Fruit fly (Drosophila melanogaster) whole organism, embryonic: ENCODE results near the gene Rrp5.

ENCODE experiments used
- Adf1 ChIP-seq: fragments of 200-800 bp; sonication (Bioruptor generic); IDR thresholded peaks from 2 replicates; pipeline ENCODE4 v1.3.6; 2022; ENCODE audit warnings: missing biosample characterization, missing genetic modification characterization
- CG10209 ChIP-seq: fragments of 200-800 bp; sonication (Bioruptor generic); optimal IDR thresholded peaks from 3 replicates; lab custom pipeline; 2017; ENCODE audit warnings: missing biosample characterization, mild to moderate bottlenecking, missing genetic modification characterization, missing genetic modification reagents
- CG1024 ChIP-seq: fragments of 200-800 bp; sonication (Bioruptor generic); IDR thresholded peaks from 2 replicates; pipeline ENCODE4 v1.3.6; 2022; ENCODE audit warnings: missing biosample characterization, missing genetic modification characterization
- CG10366 ChIP-seq: fragments of 200-800 bp; sonication (Bioruptor generic); IDR thresholded peaks from 2 replicates; pipeline ENCODE4 v1.3.6; 2022; ENCODE audit warnings: missing biosample characterization, missing genetic modification characterization
- CG10543 ChIP-seq: fragments of 200-800 bp; sonication (Bioruptor generic); optimal IDR thresholded peaks from 3 replicates; lab custom pipeline; 2017; ENCODE audit warnings: missing biosample characterization, mild to moderate bottlenecking, missing genetic modification characterization, moderate library complexity
- CG10979 ChIP-seq: fragments of 200-800 bp; sonication (Bioruptor generic); optimal IDR thresholded peaks from 2 replicates; lab custom pipeline; 2018; ENCODE audit warnings: missing biosample characterization, mild to moderate bottlenecking, missing genetic modification characterization, moderate library complexity
- CG17568 ChIP-seq: fragments of 200-800 bp; sonication (Bioruptor generic); optimal IDR thresholded peaks from 2 replicates; lab custom pipeline; 2018; ENCODE audit warnings: missing biosample characterization, mild to moderate bottlenecking, missing genetic modification characterization, moderate library complexity
- CG17802 ChIP-seq: fragments of 200-800 bp; sonication (Bioruptor generic); optimal IDR thresholded peaks from 2 replicates; lab custom pipeline; 2018; ENCODE audit warnings: missing biosample characterization, mild to moderate bottlenecking, missing genetic modification characterization, moderate library complexity
- CG1832 ChIP-seq: fragments of 200-800 bp; sonication (Bioruptor generic); optimal IDR thresholded peaks from 2 replicates; lab custom pipeline; 2017; ENCODE audit warnings: missing biosample characterization, mild to moderate bottlenecking, missing genetic modification characterization, inconsistent platforms
- CG18476 ChIP-seq: fragments of 200-800 bp; sonication (Bioruptor generic); optimal IDR thresholded peaks from 2 replicates; lab custom pipeline; 2016; ENCODE audit warnings: missing biosample characterization, mild to moderate bottlenecking, missing genetic modification characterization
- CG30020 ChIP-seq: fragments of 200-800 bp; optimal IDR thresholded peaks from 2 replicates; lab custom pipeline; 2019; ENCODE audit warnings: missing biosample characterization, mild to moderate bottlenecking, missing genetic modification characterization, moderate library complexity
- CG31388 ChIP-seq: fragments of 200-800 bp; sonication (Bioruptor generic); optimal IDR thresholded peaks from 2 replicates; lab custom pipeline; 2016; ENCODE audit warnings: missing biosample characterization, missing genetic modification characterization
- CG6654 ChIP-seq: fragments of 200-800 bp; sonication (Bioruptor generic); optimal IDR thresholded peaks from 2 replicates; lab custom pipeline; 2017; ENCODE audit warnings: missing biosample characterization, mild to moderate bottlenecking, missing genetic modification characterization
- CG7786 ChIP-seq: fragments of 200-800 bp; sonication (Bioruptor generic); optimal IDR thresholded peaks from 2 replicates; lab custom pipeline; 2016; ENCODE audit warnings: missing biosample characterization, missing genetic modification characterization
- CG8290 ChIP-seq, 3 experiments: fragments of 200-800 bp; sonication (Bioruptor generic); optimal IDR thresholded peaks; 2 replicates each; lab custom pipeline; 2016 to 2019; ENCODE audit warnings: missing biosample characterization in 3 of 3, missing genetic modification characterization in 3 of 3, mild to moderate bottlenecking in 2 of 3, moderate library complexity in 1 of 3
- CG9817 ChIP-seq: fragments of 200-800 bp; sonication (Bioruptor generic); optimal IDR thresholded peaks from 2 replicates; lab custom pipeline; 2018; ENCODE audit warnings: missing biosample characterization, mild to moderate bottlenecking, missing genetic modification characterization, moderate library complexity
- CTCF ChIP-seq: fragments of 200-800 bp; sonication (Bioruptor generic); optimal IDR thresholded peaks from 2 replicates; lab custom pipeline; 2017; ENCODE audit warnings: missing biosample characterization, mild to moderate bottlenecking, missing genetic modification characterization, moderate library complexity
- Deaf1 ChIP-seq: fragments of 200-800 bp; optimal IDR thresholded peaks from 3 replicates; lab custom pipeline; 2019; ENCODE audit warnings: missing biosample characterization, mild to moderate bottlenecking, missing genetic modification characterization, moderate library complexity
- Ets65A ChIP-seq: fragments of 200-800 bp; sonication (Bioruptor generic); peaks from one replicate; lab custom pipeline; 2016; ENCODE audit warnings: missing biosample characterization, missing genetic modification characterization
- Hand ChIP-seq: fragments of 200-800 bp; sonication (Bioruptor generic); optimal IDR thresholded peaks from 2 replicates; lab custom pipeline; 2017; ENCODE audit warnings: mild to moderate bottlenecking, missing biosample characterization, missing genetic modification reagents, missing genetic modification characterization
- Hmr ChIP-seq: fragments of 200-800 bp; sonication (Bioruptor generic); optimal IDR thresholded peaks from 3 replicates; lab custom pipeline; 2017; ENCODE audit warnings: mild to moderate bottlenecking, missing biosample characterization, missing genetic modification reagents, missing genetic modification characterization
- Mes4 ChIP-seq: fragments of 200-800 bp; sonication (Bioruptor generic); optimal IDR thresholded peaks from 2 replicates; lab custom pipeline; 2016; ENCODE audit warnings: missing biosample characterization, missing genetic modification characterization
- Nf-YA ChIP-seq: fragments of 200-800 bp; sonication (Bioruptor generic); IDR thresholded peaks from 2 replicates; pipeline ENCODE4 v1.3.6; 2022; ENCODE audit warnings: missing biosample characterization, missing genetic modification characterization
- Poxn ChIP-seq: fragments of 200-800 bp; sonication (Bioruptor generic); IDR thresholded peaks from 2 replicates; pipeline ENCODE4 v1.3.6; 2022; ENCODE audit warnings: missing biosample characterization, missing genetic modification characterization
- Sox100B ChIP-seq: fragments of 200-800 bp; sonication (Bioruptor generic); optimal IDR thresholded peaks from 3 replicates; lab custom pipeline; 2018; ENCODE audit warnings: missing biosample characterization, mild to moderate bottlenecking, missing genetic modification characterization
- ato ChIP-seq: fragments of 200-800 bp; sonication (Bioruptor generic); IDR thresholded peaks from 2 replicates; pipeline ENCODE4 v1.3.6; 2022; ENCODE audit warnings: missing biosample characterization, missing genetic modification characterization; ENCODE audit not compliant: partially characterized antibody
- br ChIP-seq: fragments of >200 bp; optimal IDR thresholded peaks from 2 replicates; lab custom pipeline; 2017
- bsh ChIP-seq, 2 experiments: fragments of 200-800 bp; sonication (Bioruptor generic); optimal IDR thresholded peaks; 2 replicates each; lab custom pipeline; 2017 to 2018; ENCODE audit warnings: mild to moderate bottlenecking in 2 of 2, missing biosample characterization in 2 of 2, missing genetic modification characterization in 2 of 2, moderate library complexity in 1 of 2
- crp ChIP-seq, 2 experiments: fragments of 200-800 bp; sonication (Bioruptor generic); optimal IDR thresholded peaks; 2 replicates in 1 of 2; 3 replicates in 1 of 2; lab custom pipeline; 2017; ENCODE audit warnings: missing biosample characterization in 2 of 2, missing genetic modification characterization in 2 of 2, mild to moderate bottlenecking in 1 of 2, moderate library complexity in 1 of 2
- disco-r ChIP-seq: fragments of 200-800 bp; sonication (Bioruptor generic); optimal IDR thresholded peaks from 2 replicates; lab custom pipeline; 2016; ENCODE audit warnings: missing biosample characterization, missing genetic modification characterization
- en ChIP-seq: fragments of 200-800 bp; sonication (Bioruptor generic); optimal IDR thresholded peaks from 2 replicates; lab custom pipeline; 2016; ENCODE audit warnings: missing biosample characterization, missing genetic modification characterization
- fd102C ChIP-seq: fragments of 200-800 bp; sonication (Bioruptor generic); optimal IDR thresholded peaks from 2 replicates; lab custom pipeline; 2018; ENCODE audit warnings: missing biosample characterization, mild to moderate bottlenecking, missing genetic modification characterization, moderate library complexity
- fd3F ChIP-seq: fragments of 200-800 bp; sonication (Bioruptor generic); optimal IDR thresholded peaks from 2 replicates; lab custom pipeline; 2018; ENCODE audit warnings: missing biosample characterization, mild to moderate bottlenecking, missing genetic modification characterization, moderate library complexity
- jumu ChIP-seq: fragments of 200-800 bp; sonication (Bioruptor generic); optimal IDR thresholded peaks from 3 replicates; lab custom pipeline; 2016; ENCODE audit warnings: missing biosample characterization, missing genetic modification characterization
- kah ChIP-seq: fragments of 200-800 bp; sonication (Bioruptor generic); optimal IDR thresholded peaks from 2 replicates; lab custom pipeline; 2018; ENCODE audit warnings: missing biosample characterization, mild to moderate bottlenecking, missing genetic modification characterization
- ken ChIP-seq: fragments of 200-800 bp; sonication (Bioruptor generic); IDR thresholded peaks from 3 replicates; pipeline ENCODE4 v1.3.6; 2022; ENCODE audit warnings: missing biosample characterization, missing genetic modification characterization
- knrl ChIP-seq: fragments of 200-800 bp; sonication (Bioruptor generic); IDR thresholded peaks from 3 replicates; pipeline ENCODE4 v1.3.6; 2022; ENCODE audit warnings: missing biosample characterization, missing genetic modification characterization; ENCODE audit not compliant: partially characterized antibody
- lov ChIP-seq, 2 experiments: fragments of 200-800 bp in 1 of 2; fragments of >200 bp in 1 of 2; sonication (Bioruptor generic) in 1 of 2; IDR thresholded peaks in 1 of 2; optimal IDR thresholded peaks in 1 of 2; 2 replicates in 1 of 2; 3 replicates in 1 of 2; pipeline versions ENCODE4 v1.3.6 to Lab custom; 2017 to 2022; ENCODE audit warnings: missing biosample characterization in 1 of 2, missing genetic modification characterization in 1 of 2
- mam ChIP-seq: fragments of 200-800 bp; sonication (Bioruptor generic); optimal IDR thresholded peaks from 3 replicates; lab custom pipeline; 2016; ENCODE audit warnings: missing biosample characterization, missing genetic modification characterization
- odd ChIP-seq: fragments of 200-800 bp; sonication (Bioruptor generic); optimal IDR thresholded peaks from 2 replicates; lab custom pipeline; 2017; ENCODE audit warnings: missing biosample characterization, mild to moderate bottlenecking, missing genetic modification characterization
- phol ChIP-seq: fragments of 200-800 bp; sonication (Bioruptor generic); optimal IDR thresholded peaks from 3 replicates; lab custom pipeline; 2018; ENCODE audit warnings: missing biosample characterization, mild to moderate bottlenecking, missing genetic modification characterization, moderate library complexity
- pita ChIP-seq: fragments of 200-800 bp; sonication (Bioruptor generic); optimal IDR thresholded peaks from 2 replicates; lab custom pipeline; 2017; ENCODE audit warnings: missing biosample characterization, mild to moderate bottlenecking, missing genetic modification characterization
- pnt ChIP-seq: fragments of 200-800 bp; sonication (Bioruptor generic); optimal IDR thresholded peaks from 3 replicates; lab custom pipeline; 2016; ENCODE audit warnings: missing biosample characterization, missing genetic modification characterization
- seq ChIP-seq: fragments of 200-800 bp; sonication (Bioruptor generic); IDR thresholded peaks from 2 replicates; pipeline ENCODE4 v1.3.6; 2022; ENCODE audit warnings: missing biosample characterization, missing genetic modification characterization
- sob ChIP-seq: fragments of 200-800 bp; sonication (Bioruptor generic); IDR thresholded peaks from 2 replicates; pipeline ENCODE4 v1.3.6; 2022; ENCODE audit warnings: missing biosample characterization, missing genetic modification characterization
- sr ChIP-seq: fragments of 200-800 bp; sonication (Bioruptor generic); IDR thresholded peaks from 3 replicates; pipeline ENCODE4 v1.3.6; 2022; ENCODE audit warnings: missing biosample characterization, missing genetic modification characterization
- stc ChIP-seq: fragments of 200-800 bp; sonication (Bioruptor generic); IDR thresholded peaks from 2 replicates; pipeline ENCODE4 v1.3.6; 2022; ENCODE audit warnings: missing biosample characterization, missing genetic modification characterization
- tgo ChIP-seq: fragments of 200-800 bp; sonication (Bioruptor generic); IDR thresholded peaks from 3 replicates; pipeline ENCODE4 v1.3.6; 2022; ENCODE audit warnings: missing biosample characterization, missing genetic modification characterization
- tll ChIP-seq, 2 experiments: fragments of 200-800 bp in 1 of 2; fragments of >200 bp in 1 of 2; sonication (Bioruptor generic) in 1 of 2; optimal IDR thresholded peaks; 2 replicates each; lab custom pipeline; 2017 to 2019; ENCODE audit warnings: missing biosample characterization in 2 of 2, missing genetic modification characterization in 2 of 2, mild to moderate bottlenecking in 1 of 2, moderate library complexity in 1 of 2

Rrp5 gene

DNA sequence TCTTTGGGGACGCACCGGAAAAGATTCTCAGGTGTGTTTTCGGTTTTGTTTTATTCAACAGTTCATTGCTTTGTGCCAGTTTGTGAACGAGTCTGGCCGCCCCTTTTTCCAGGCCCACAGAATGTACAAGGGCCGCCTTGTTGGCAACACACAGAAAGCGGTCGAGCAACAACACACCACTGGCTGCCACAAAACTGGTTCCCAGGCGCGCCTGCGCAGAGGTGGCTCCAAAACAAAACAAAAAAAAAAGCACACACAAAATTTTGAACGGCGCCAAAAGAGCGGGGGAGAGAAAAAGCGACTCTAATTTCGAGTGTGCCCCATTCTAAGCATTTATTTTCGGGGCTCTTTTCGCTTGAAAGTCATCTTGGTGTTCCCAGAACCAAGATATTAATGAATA lies 34.0 kb downstream of the Rrp5 start (continued):
- TF ChIP-seq knrl (GFP tag; lab: Robert Waterston, UW) (no peak), CTCF (GFP tag; lab: Kevin White, UChicago) (no peak), ken (GFP tag; lab: Robert Waterston, UW) (no peak)

DNA sequence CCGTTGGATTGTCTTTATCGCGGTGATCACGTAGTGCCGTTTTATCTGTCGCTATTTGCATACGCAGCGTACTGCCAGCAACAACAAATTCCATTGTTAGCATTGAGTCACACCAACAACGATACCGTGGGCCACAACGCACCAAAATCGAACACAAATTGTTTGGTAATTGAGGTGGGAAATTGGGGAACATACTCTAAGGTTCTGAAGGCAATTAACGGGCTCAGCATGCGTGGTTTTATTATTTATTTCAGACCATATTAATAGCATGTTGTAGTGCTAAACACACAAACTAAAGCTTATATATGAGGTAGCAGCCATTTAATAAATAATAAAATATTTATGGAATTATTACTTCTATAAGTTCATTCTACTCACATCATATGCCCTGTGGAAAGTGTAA lies 34.6 kb downstream of the Rrp5 start:
- TF ChIP-seq mam (GFP tag; lab: Kevin White, UChicago) (no peak), sr (GFP tag; lab: Robert Waterston, UW) (0 out of 3 replicates have a peak, but pooled peaks have one; percentile 19), br (no peak), Adf1 (no peak), CG6654 (GFP tag; lab: Kevin White, UChicago) (no peak), CG10209 (GFP tag; lab: Kevin White, UChicago) (peak; percentile 0), CG7786 (GFP tag; lab: Kevin White, UChicago) (no peak), CG31388 (no peak), odd (GFP tag; lab: Kevin White, UChicago) (no peak), tgo (GFP tag; lab: Robert Waterston, UW) (no peak), CG18476 (GFP tag; lab: Kevin White, UChicago) (no peak), Sox100B (GFP tag; lab: Kevin White, UChicago) (peak; percentile 35), stc (GFP tag; lab: Robert Waterston, UW) (peak; percentile 38; the same call in 1 of the 2 replicates), Hand (GFP tag; lab: Kevin White, UChicago) (no peak), tll (GFP tag; optimal IDR thresholded peaks at IDR 0.05; lab: Kevin White, UChicago) (no peak), Nf-YA (GFP tag; lab: Robert Waterston, UW) (peak; percentile 33; the same call in 1 of the 2 replicates), CG10543 (no peak), seq (GFP tag; lab: Robert Waterston, UW) (no peak), bsh (GFP tag; optimal IDR thresholded peaks at IDR 0.05; lab: Kevin White, UChicago) (peak in 1 of 2 experiments; percentile 60), Poxn (GFP tag; lab: Robert Waterston, UW) (no peak), Hmr (peak; percentile 26), lov (optimal IDR thresholded peaks at IDR 0.05; lab: Kevin White, UChicago) (no peak), lov (GFP tag; IDR thresholded peaks at IDR 0.05; lab: Robert Waterston, UW) (no peak), disco-r (GFP tag; lab: Kevin White, UChicago) (no peak), ato (GFP tag; lab: Robert Waterston, UW) (no peak), jumu (GFP tag; lab: Kevin White, UChicago) (no peak), Ets65A (GFP tag; lab: Kevin White, UChicago) (no peak), CG10366 (no peak), fd3F (GFP tag; lab: Kevin White, UChicago) (no peak), kah (GFP tag; lab: Kevin White, UChicago) (no peak), CG1024 (GFP tag; lab: Robert Waterston, UW) (no peak), CG10979 (tag; lab: Kevin White, UChicago) (peak; percentile 33), CG8290 (GFP tag; optimal IDR thresholded peaks at IDR 0.05; lab: Kevin White, UChicago) (no peak), CG8290 (tag; optimal IDR thresholded peaks at IDR 0.05; lab: Kevin White, UChicago) (no peak), crp (GFP tag; optimal IDR thresholded peaks at IDR 0.05; lab: Kevin White, UChicago) (no peak), sob (GFP tag; lab: Robert Waterston, UW) (no peak), CG1832 (GFP tag; lab: Kevin White, UChicago) (no peak), pnt (GFP tag; lab: Kevin White, UChicago) (no peak), CG30020 (no peak), phol (peak; percentile 54), CG17802 (tag; lab: Kevin White, UChicago) (no peak), Deaf1 (no peak), CG9817 (tag; lab: Kevin White, UChicago) (no peak), CG17568 (GFP tag; lab: Kevin White, UChicago) (no peak), pita (no peak), fd102C (no peak), en (no peak), Mes4 (GFP tag; lab: Kevin White, UChicago) (no peak)
